Fruit fly (Drosophila melanogaster) whole organism, prepupa: Measurements from ENCODE around the gene Fad2.

Experiments
- Blimp-1 ChIP-seq: fragments of 200-800 bp; sonication (Bioruptor generic); optimal IDR thresholded peaks from 3 replicates; lab custom pipeline; 2017; ENCODE audit warnings: missing biosample characterization, missing genetic modification characterization, mild to moderate bottlenecking, moderate library complexity, missing genetic modification reagents
- CG10631 ChIP-seq: fragments of 200-800 bp; sonication (Bioruptor generic); optimal IDR thresholded peaks from 2 replicates; lab custom pipeline; 2016; ENCODE audit warnings: missing biosample characterization, missing genetic modification characterization
- CG10669 ChIP-seq: fragments of 200-800 bp; sonication (Bioruptor generic); optimal IDR thresholded peaks from 3 replicates; lab custom pipeline; 2018; ENCODE audit warnings: missing biosample characterization, mild to moderate bottlenecking, missing genetic modification characterization, moderate library complexity
- CG11294 ChIP-seq: fragments of 200-800 bp; sonication (Bioruptor generic); IDR thresholded peaks from 2 replicates; pipeline ENCODE4 v1.3.6; 2022; ENCODE audit warnings: missing biosample characterization, missing genetic modification characterization
- CG11762 ChIP-seq: fragments of 200-800 bp; sonication (Bioruptor generic); optimal IDR thresholded peaks from 3 replicates; lab custom pipeline; 2016; ENCODE audit warnings: missing biosample characterization, missing genetic modification characterization; ENCODE audit not compliant: insufficient read depth
- CG11902 ChIP-seq: fragments of 200-800 bp; sonication (Bioruptor generic); optimal IDR thresholded peaks from 3 replicates; lab custom pipeline; 2016; ENCODE audit warnings: missing biosample characterization, missing genetic modification characterization
- CG15336 ChIP-seq: fragments of 200-800 bp; sonication (Bioruptor generic); IDR thresholded peaks from 2 replicates; pipeline ENCODE4 v1.3.6; 2022; ENCODE audit warnings: missing biosample characterization, missing genetic modification characterization
- CG1621 ChIP-seq: fragments of 200-800 bp; sonication (Bioruptor generic); optimal IDR thresholded peaks from 3 replicates; lab custom pipeline; 2018; ENCODE audit warnings: missing biosample characterization, mild to moderate bottlenecking, missing genetic modification characterization
- CG16779 ChIP-seq: fragments of 200-800 bp; sonication (Bioruptor generic); optimal IDR thresholded peaks from 3 replicates; lab custom pipeline; 2017; ENCODE audit warnings: missing biosample characterization, mild to moderate bottlenecking, missing genetic modification characterization
- CG31627 ChIP-seq: fragments of 200-800 bp; sonication (Bioruptor generic); optimal IDR thresholded peaks from 3 replicates; lab custom pipeline; 2016; ENCODE audit warnings: missing biosample characterization, missing genetic modification characterization
- CG34406 ChIP-seq: fragments of 200-800 bp; sonication (Bioruptor generic); optimal IDR thresholded peaks from 3 replicates; lab custom pipeline; 2016; ENCODE audit warnings: missing biosample characterization, missing genetic modification characterization
- CG3919 ChIP-seq: fragments of 200-800 bp; sonication (Bioruptor generic); optimal IDR thresholded peaks from 3 replicates; lab custom pipeline; 2016; ENCODE audit warnings: missing biosample characterization, missing genetic modification characterization
- CG4318 ChIP-seq: fragments of 200-800 bp; sonication (Bioruptor generic); optimal IDR thresholded peaks from 3 replicates; lab custom pipeline; 2017; ENCODE audit warnings: missing biosample characterization, mild to moderate bottlenecking, missing genetic modification characterization
- CG6163 ChIP-seq: fragments of 200-800 bp; sonication (Bioruptor generic); IDR thresholded peaks from 3 replicates; pipeline ENCODE4 v1.3.6; 2022; ENCODE audit warnings: missing biosample characterization, missing genetic modification characterization
- CG6276 ChIP-seq: fragments of 200-800 bp; sonication (Bioruptor generic); optimal IDR thresholded peaks from 2 replicates; lab custom pipeline; 2017; ENCODE audit warnings: missing biosample characterization, mild to moderate bottlenecking, missing genetic modification characterization
- CG6792 ChIP-seq: fragments of 200-800 bp; sonication (Bioruptor generic); optimal IDR thresholded peaks from 3 replicates; lab custom pipeline; 2016; ENCODE audit warnings: missing biosample characterization, missing genetic modification characterization
- CG6808 ChIP-seq: fragments of 200-800 bp; sonication (Bioruptor generic); optimal IDR thresholded peaks from 3 replicates; lab custom pipeline; 2017; ENCODE audit warnings: missing biosample characterization, missing genetic modification characterization, mild to moderate bottlenecking, moderate library complexity, missing genetic modification reagents
- CG7368 ChIP-seq: fragments of 200-800 bp; sonication (Bioruptor generic); optimal IDR thresholded peaks from 3 replicates; lab custom pipeline; 2016; ENCODE audit warnings: missing biosample characterization, missing genetic modification characterization
- CG8632 ChIP-seq: fragments of 200-800 bp; sonication (Bioruptor generic); optimal IDR thresholded peaks from 3 replicates; lab custom pipeline; 2016; ENCODE audit warnings: missing biosample characterization, missing genetic modification characterization
- CG9139 ChIP-seq: fragments of 200-800 bp; sonication (Bioruptor generic); optimal IDR thresholded peaks from 3 replicates; lab custom pipeline; 2017; ENCODE audit warnings: missing biosample characterization, mild to moderate bottlenecking, missing genetic modification characterization
- Eip78C ChIP-seq: fragments of 200-800 bp; sonication (Bioruptor generic); peaks from one replicate; lab custom pipeline; 2016; ENCODE audit warnings: missing biosample characterization, missing genetic modification characterization
- Ets21C ChIP-seq: fragments of 200-800 bp; sonication (Bioruptor generic); optimal IDR thresholded peaks from 3 replicates; lab custom pipeline; 2016; ENCODE audit warnings: missing biosample characterization, missing genetic modification characterization
- Gug ChIP-seq: fragments of 200-800 bp; sonication (Bioruptor generic); IDR thresholded peaks from 2 replicates; pipeline ENCODE4 v1.3.6; 2022; ENCODE audit warnings: missing biosample characterization, missing genetic modification characterization
- Hr4 ChIP-seq: fragments of 200-800 bp; sonication (Bioruptor generic); optimal IDR thresholded peaks from 3 replicates; lab custom pipeline; 2016; ENCODE audit warnings: missing biosample characterization, missing genetic modification characterization
- Lpt ChIP-seq: fragments of 200-800 bp; sonication (Bioruptor generic); optimal IDR thresholded peaks from 3 replicates; lab custom pipeline; 2016; ENCODE audit warnings: missing biosample characterization, missing genetic modification characterization
- Met ChIP-seq: fragments of 200-800 bp; sonication (Bioruptor generic); optimal IDR thresholded peaks from 3 replicates; lab custom pipeline; 2016; ENCODE audit warnings: missing biosample characterization, missing genetic modification characterization
- OdsH ChIP-seq: fragments of 200-800 bp; sonication (Bioruptor generic); optimal IDR thresholded peaks from 3 replicates; lab custom pipeline; 2016; ENCODE audit warnings: missing biosample characterization, missing genetic modification characterization
- Sox102F ChIP-seq: fragments of 200-800 bp; sonication (Bioruptor generic); optimal IDR thresholded peaks from 2 replicates; lab custom pipeline; 2016; ENCODE audit warnings: missing biosample characterization, mild to moderate bottlenecking, missing genetic modification characterization
- Sox15 ChIP-seq: fragments of 200-800 bp; sonication (Bioruptor generic); optimal IDR thresholded peaks from 3 replicates; lab custom pipeline; 2016; ENCODE audit warnings: missing biosample characterization, missing genetic modification characterization
- achi ChIP-seq: fragments of 200-800 bp; sonication (Bioruptor generic); optimal IDR thresholded peaks from 3 replicates; lab custom pipeline; 2016; ENCODE audit warnings: missing biosample characterization, missing genetic modification characterization
- acj6 ChIP-seq: fragments of 200-800 bp; sonication (Bioruptor generic); optimal IDR thresholded peaks from 3 replicates; lab custom pipeline; 2016; ENCODE audit warnings: missing biosample characterization, missing genetic modification characterization
- dac ChIP-seq: fragments of 200-800 bp; sonication (Bioruptor generic); optimal IDR thresholded peaks from 2 replicates; lab custom pipeline; 2017; ENCODE audit warnings: missing biosample characterization, mild to moderate bottlenecking, missing genetic modification characterization
- dsx ChIP-seq: fragments of 200-800 bp; optimal IDR thresholded peaks from 3 replicates; lab custom pipeline; 2019; ENCODE audit warnings: missing biosample characterization, mild to moderate bottlenecking, missing genetic modification characterization, moderate library complexity; ENCODE audit not compliant: poor library complexity, severe bottlenecking
- eg ChIP-seq: fragments of 200-800 bp; sonication (Bioruptor generic); IDR thresholded peaks from 3 replicates; pipeline ENCODE4 v1.3.6; 2022; ENCODE audit warnings: missing biosample characterization, missing genetic modification characterization
- esn ChIP-seq: fragments of 200-800 bp; sonication (Bioruptor generic); optimal IDR thresholded peaks from 2 replicates; lab custom pipeline; 2016; ENCODE audit warnings: missing biosample characterization, mild to moderate bottlenecking, missing genetic modification characterization, moderate library complexity
- fd59A ChIP-seq: fragments of 200-800 bp; sonication (Bioruptor generic); optimal IDR thresholded peaks from 2 replicates; lab custom pipeline; 2017; ENCODE audit warnings: missing biosample characterization, mild to moderate bottlenecking, missing genetic modification characterization, missing genetic modification reagents
- fd85E ChIP-seq: fragments of 200-800 bp; sonication (Bioruptor generic); optimal IDR thresholded peaks from 3 replicates; lab custom pipeline; 2016; ENCODE audit warnings: missing biosample characterization, missing genetic modification characterization
- fkh ChIP-seq: fragments of 200-800 bp; sonication (Bioruptor generic); optimal IDR thresholded peaks from 3 replicates; lab custom pipeline; 2017; ENCODE audit warnings: missing biosample characterization, mild to moderate bottlenecking, missing genetic modification characterization, moderate library complexity
- lz ChIP-seq: fragments of 200-800 bp; sonication (Bioruptor generic); optimal IDR thresholded peaks from 3 replicates; lab custom pipeline; 2016; ENCODE audit warnings: missing biosample characterization, missing genetic modification characterization
- pdm3 ChIP-seq: fragments of 200-800 bp; sonication (Bioruptor generic); optimal IDR thresholded peaks from 3 replicates; lab custom pipeline; 2016; ENCODE audit warnings: missing biosample characterization, missing genetic modification characterization
- salr ChIP-seq, 2 experiments: fragments of 200-800 bp; sonication (Bioruptor generic); optimal IDR thresholded peaks; 3 replicates each; lab custom pipeline; 2016 to 2018; ENCODE audit warnings: missing biosample characterization in 2 of 2, missing genetic modification characterization in 2 of 2, mild to moderate bottlenecking in 1 of 2
- spab ChIP-seq: fragments of 200-800 bp; sonication (Bioruptor generic); optimal IDR thresholded peaks from 2 replicates; lab custom pipeline; 2017; ENCODE audit warnings: missing biosample characterization, mild to moderate bottlenecking, missing genetic modification characterization, missing genetic modification reagents
- ss ChIP-seq, 2 experiments: fragments of 200-800 bp; sonication (Bioruptor generic); optimal IDR thresholded peaks; 2 replicates in 1 of 2; 3 replicates in 1 of 2; lab custom pipeline; 2017 to 2018; ENCODE audit warnings: mild to moderate bottlenecking in 2 of 2, missing biosample characterization in 2 of 2, missing genetic modification characterization in 2 of 2, moderate library complexity in 1 of 2
- svp ChIP-seq: fragments of 200-800 bp; sonication (Bioruptor generic); peaks from one replicate; lab custom pipeline; 2016; ENCODE audit warnings: missing biosample characterization, missing genetic modification characterization
- topi ChIP-seq: fragments of 200-800 bp; sonication (Bioruptor generic); optimal IDR thresholded peaks from 3 replicates; lab custom pipeline; 2016; ENCODE audit warnings: missing biosample characterization, missing genetic modification characterization

Gene Fad2

DNA sequence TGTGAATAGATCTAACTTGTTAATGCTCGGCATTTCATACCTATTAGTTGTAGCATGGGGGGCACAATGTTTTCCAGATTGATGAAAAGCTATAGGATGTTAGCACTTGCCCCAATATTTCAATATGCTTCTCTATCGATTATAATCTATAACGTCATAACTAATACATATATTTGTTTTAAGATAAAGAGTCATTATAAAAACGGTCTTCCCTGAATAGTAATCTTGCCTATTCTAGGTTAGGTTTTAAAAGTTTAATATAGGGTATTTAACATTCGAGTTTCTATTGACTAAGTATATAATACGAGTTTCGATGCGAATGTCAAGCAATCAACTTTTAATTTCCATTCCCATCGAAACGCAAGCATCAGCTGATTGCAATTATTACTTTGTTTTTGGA lies 37.9 kb downstream of the Fad2 start, which contains the start of the genes CG6321 and Blos2 (continued):
- TF ChIP-seq CG9139 (GFP tag; lab: Kevin White, UChicago) (peak; percentile 65), spab (peak; percentile 43), CG10631 (GFP tag; lab: Kevin White, UChicago) (peak; percentile 69), pdm3 (GFP tag; lab: Kevin White, UChicago) (peak; percentile 78), achi (GFP tag; lab: Kevin White, UChicago) (peak; percentile 73), OdsH (GFP tag; lab: Kevin White, UChicago) (peak; percentile 78), Gug (GFP tag; lab: Robert Waterston, UW) (peak; percentile 41), CG8632 (peak; percentile 60), CG16779 (tag; lab: Kevin White, UChicago) (peak; percentile 33), CG11294 (GFP tag; lab: Robert Waterston, UW) (peak; percentile 41; the same call in 1 of the 2 replicates), Ets21C (peak; percentile 35), Blimp-1 (GFP tag; lab: Kevin White, UChicago) (peak; percentile 9), CG3919 (GFP tag; lab: Kevin White, UChicago) (peak; percentile 75), CG7368 (GFP tag; lab: Kevin White, UChicago) (peak; percentile 52), CG15336 (GFP tag; lab: Robert Waterston, UW) (peak; percentile 85), salr (GFP tag; optimal IDR thresholded peaks at IDR 0.05; lab: Kevin White, UChicago) (peak in 1 of 2 experiments; percentile 44), CG1621 (tag; lab: Kevin White, UChicago) (no peak), Sox102F (GFP tag; lab: Kevin White, UChicago) (peak; percentile 66), Lpt (GFP tag; lab: Kevin White, UChicago) (peak; percentile 61), Hr4 (GFP tag; lab: Kevin White, UChicago) (peak; percentile 80), CG34406 (GFP tag; lab: Kevin White, UChicago) (peak; percentile 74), fd85E (GFP tag; lab: Kevin White, UChicago) (no peak), ss (GFP tag; optimal IDR thresholded peaks at IDR 0.05; lab: Kevin White, UChicago) (peak; percentile 52 to 62), eg (GFP tag; lab: Robert Waterston, UW) (no peak; the same call in 1 of the 3 replicates), CG6808 (GFP tag; lab: Kevin White, UChicago) (peak; percentile 66), acj6 (GFP tag; lab: Kevin White, UChicago) (peak; percentile 73), svp (GFP tag; lab: Kevin White, UChicago) (no peak), dsx (GFP tag; lab: Kevin White, UChicago) (peak; percentile 83), fd59A (GFP tag; lab: Kevin White, UChicago) (peak; percentile 44), CG6276 (GFP tag; lab: Kevin White, UChicago) (peak; percentile 76), Met (GFP tag; lab: Kevin White, UChicago) (peak; percentile 79), Eip78C (GFP tag; lab: Kevin White, UChicago) (peak; percentile 95)

DNA sequence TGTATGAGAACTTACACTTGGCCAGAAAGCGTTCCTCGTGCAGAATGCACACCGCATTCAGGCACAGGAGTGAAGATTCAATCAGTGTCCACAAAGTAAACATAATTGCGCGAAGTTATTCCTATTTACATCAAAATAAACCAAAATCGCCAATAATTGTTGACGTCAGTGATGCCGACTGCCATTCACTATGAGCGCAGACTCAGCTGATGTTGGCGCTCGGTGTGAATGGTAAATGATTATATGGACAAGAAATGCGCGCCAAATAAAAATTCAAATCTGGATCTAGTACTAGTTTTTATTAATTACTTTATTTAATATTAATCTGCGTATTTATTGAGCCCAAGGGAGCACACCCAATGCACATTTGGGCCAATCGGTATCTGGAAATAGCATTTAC lies 39.1 kb downstream of the Fad2 start, which contains the start of gene CG32069:
CG32069 (minus strand) TSS at position 174 of the 400 bp plus-strand sequence.
- no peak for TF ChIP-seq acj6 (GFP tag; lab: Kevin White, UChicago)
- TF ChIP-seq achi (GFP tag; lab: Kevin White, UChicago) = no peak
- TF ChIP-seq CG4318 = no peak
- peak; percentile 32 for TF ChIP-seq Eip78C (GFP tag; lab: Kevin White, UChicago)
- TF ChIP-seq lz (GFP tag; lab: Kevin White, UChicago) = no peak
- no peak for TF ChIP-seq CG11902 (GFP tag; lab: Kevin White, UChicago)
- TF ChIP-seq fkh (GFP tag; lab: Kevin White, UChicago) = peak; percentile 5

DNA sequence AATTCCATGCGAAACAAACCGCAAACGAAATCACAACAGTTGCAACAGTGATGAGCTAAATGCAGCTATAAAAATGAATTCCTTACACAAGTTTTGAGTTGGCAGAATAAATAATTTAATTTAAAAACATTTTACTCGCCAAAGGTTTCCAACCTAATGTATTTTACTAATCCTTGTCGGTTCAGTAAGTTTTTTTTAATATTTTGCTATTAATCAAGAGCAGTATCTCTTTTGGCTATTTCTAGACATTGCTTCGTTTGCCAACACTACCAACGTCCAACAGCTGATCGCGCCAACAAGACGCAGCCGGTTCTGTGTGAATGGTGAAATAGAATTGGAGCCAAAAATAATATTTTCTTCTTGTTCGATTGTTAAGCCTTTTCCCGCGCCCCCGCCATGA lies 41.4 kb downstream of the Fad2 start, which contains the start of the genes CG32075, CG45101 and SuUR:
CG32075 (minus strand) TSS at position 253 of the 400 bp plus-strand sequence.
CG45101 (plus strand) TSS at position 303 of the 400 bp plus-strand sequence.
SuUR (plus strand) TSS at position 303 of the 400 bp plus-strand sequence.
- peak; percentile 80 for TF ChIP-seq CG6792
- TF ChIP-seq CG7368 (GFP tag; lab: Kevin White, UChicago) = peak; percentile 68
- TF ChIP-seq CG15336 (GFP tag; lab: Robert Waterston, UW) = peak; percentile 75
- TF ChIP-seq Ets21C = peak; percentile 85
- no peak for TF ChIP-seq svp (GFP tag; lab: Kevin White, UChicago)
- TF ChIP-seq Lpt (GFP tag; lab: Kevin White, UChicago) = peak; percentile 56
- peak; percentile 87 for TF ChIP-seq Met (GFP tag; lab: Kevin White, UChicago)
- peak; percentile 91 for TF ChIP-seq lz (GFP tag; lab: Kevin White, UChicago)
- peak; percentile 70 for TF ChIP-seq CG6163 (GFP tag; lab: Robert Waterston, UW)
- peak; percentile 92 for TF ChIP-seq esn (GFP tag; lab: Kevin White, UChicago)
- TF ChIP-seq CG4318 = peak; percentile 68
- TF ChIP-seq topi (GFP tag; lab: Kevin White, UChicago) = peak; percentile 86
- TF ChIP-seq Eip78C (GFP tag; lab: Kevin White, UChicago) = peak; percentile 92
- TF ChIP-seq dac (GFP tag; lab: Kevin White, UChicago) = peak; percentile 52
- peak; percentile 75 for TF ChIP-seq CG10669 (GFP tag; lab: Kevin White, UChicago)
- TF ChIP-seq CG31627 (GFP tag; lab: Kevin White, UChicago) = peak; percentile 92
- peak; percentile 82 for TF ChIP-seq Sox15 (GFP tag; lab: Kevin White, UChicago)
- TF ChIP-seq fd59A (GFP tag; lab: Kevin White, UChicago) = peak; percentile 39
- no peak for TF ChIP-seq CG16779 (tag; lab: Kevin White, UChicago)
- TF ChIP-seq CG11902 (GFP tag; lab: Kevin White, UChicago) = peak; percentile 73
- peak; percentile 21 for TF ChIP-seq CG1621 (tag; lab: Kevin White, UChicago)
- peak; percentile 79 for TF ChIP-seq Gug (GFP tag; lab: Robert Waterston, UW)
- TF ChIP-seq CG11762 (GFP tag; lab: Kevin White, UChicago) = peak; percentile 66
